Fruit fly (Drosophila melanogaster) Kc167 (cell line): ENCODE results near the gene Naa40.
A peak's percentile ranks its signal among the peaks of the same experiment; 100 is the strongest.

Source experiments
- Myc ChIP-seq: fragments of >200 bp; optimal IDR thresholded peaks from 2 replicates; lab custom pipeline; 2017; ENCODE audit warnings: missing external identifiers
- Sin3A ChIP-seq: fragments of >200 bp; optimal IDR thresholded peaks from 2 replicates; lab custom pipeline; 2018; ENCODE audit warnings: missing external identifiers
- h ChIP-seq: fragments of >200 bp; optimal IDR thresholded peaks from 3 replicates; lab custom pipeline; 2018; ENCODE audit warnings: missing external identifiers
- insv ChIP-seq: fragments of >200 bp; optimal IDR thresholded peaks from 3 replicates; lab custom pipeline; 2018; ENCODE audit warnings: missing external identifiers
- psq ChIP-seq: fragments of >200 bp; optimal IDR thresholded peaks from 2 replicates; lab custom pipeline; 2017; ENCODE audit warnings: missing external identifiers
- ttk ChIP-seq: sonication (Bioruptor generic); optimal IDR thresholded peaks from 2 replicates; lab custom pipeline; 2017; ENCODE audit warnings: missing external identifiers

Naa40 gene

dm6 chr3R:29724745-29725144 is at the start of gene Naa40, which contains the start of gene CG18731:
Gene Naa40 (minus strand): TSS chr3R:29724950.
Gene CG18731 (plus strand): TSS chr3R:29725027.
- no peak for TF ChIP-seq ttk (lab: Kevin White, UChicago)
- TF ChIP-seq h = no peak
- no peak for TF ChIP-seq psq
- TF ChIP-seq insv (lab: Kevin White, UChicago) = no peak
- TF ChIP-seq Myc = no peak

dm6 chr3R:29773833-29774324 is 49.1 kb upstream of the Naa40 start:
- TF ChIP-seq psq (peak; percentile 61), Sin3A (no peak)

- TF ChIP-seq insv (lab: Kevin White, UChicago) = no peak
- no peak for TF ChIP-seq ttk (lab: Kevin White, UChicago)
- no peak for TF ChIP-seq Myc
- TF ChIP-seq h = no peak
- no peak for TF ChIP-seq Sin3A
- no peak for TF ChIP-seq psq
These were observed 48.1 kb upstream of the Naa40 start for dm6 chr3R:29772795-29773331.

dm6 chr3R:29772090-29772794 is 47.5 kb upstream of the Naa40 start:
- TF ChIP-seq psq = peak; percentile 99
- no peak for TF ChIP-seq insv (lab: Kevin White, UChicago)
- TF ChIP-seq Myc = no peak
- TF ChIP-seq ttk (lab: Kevin White, UChicago) = no peak
- TF ChIP-seq Sin3A = no peak
- no peak for TF ChIP-seq h

- TF ChIP-seq Myc (no peak), h (no peak), psq (no peak), insv (lab: Kevin White, UChicago) (no peak), Sin3A (no peak), ttk (lab: Kevin White, UChicago) (no peak)
These were observed 46.9 kb upstream of the Naa40 start for dm6 chr3R:29771645-29772089.

- no peak for TF ChIP-seq h
- no peak for TF ChIP-seq Sin3A
- no peak for TF ChIP-seq psq
- TF ChIP-seq ttk (lab: Kevin White, UChicago) = no peak
- no peak for TF ChIP-seq insv (lab: Kevin White, UChicago)
- TF ChIP-seq Myc = no peak
These were observed 46.2 kb upstream of the Naa40 start for dm6 chr3R:29770930-29771329.

dm6 chr3R:29767236-29767635 is 42.5 kb upstream of the Naa40 start:
- no peak for TF ChIP-seq Myc
- TF ChIP-seq h = no peak
- no peak for TF ChIP-seq Sin3A

dm6 chr3R:29765267-29766095 is 40.7 kb upstream of the Naa40 start, which contains the start of gene kay:
Gene kay (plus strand): TSS chr3R:29765995.
- TF ChIP-seq h (no peak), Myc (no peak), insv (lab: Kevin White, UChicago) (no peak), Sin3A (no peak), psq (no peak), ttk (lab: Kevin White, UChicago) (no peak)

dm6 chr3R:29764249-29765042 is 39.7 kb upstream of the Naa40 start:
- TF ChIP-seq ttk (lab: Kevin White, UChicago) = no peak
- TF ChIP-seq psq = no peak
- TF ChIP-seq insv (lab: Kevin White, UChicago) = no peak
- no peak for TF ChIP-seq h
- no peak for TF ChIP-seq Sin3A
- no peak for TF ChIP-seq Myc

- TF ChIP-seq insv (lab: Kevin White, UChicago) (no peak), psq (no peak), Sin3A (no peak), Myc (no peak), h (no peak), ttk (lab: Kevin White, UChicago) (no peak)
These were observed 39.1 kb upstream of the Naa40 start for dm6 chr3R:29763804-29764203.

- TF ChIP-seq Myc = no peak
These were observed 38.4 kb upstream of the Naa40 start for dm6 chr3R:29763154-29763553.

- TF ChIP-seq insv (lab: Kevin White, UChicago) = no peak
- no peak for TF ChIP-seq ttk (lab: Kevin White, UChicago)
- no peak for TF ChIP-seq Sin3A
- no peak for TF ChIP-seq psq
- no peak for TF ChIP-seq h
- no peak for TF ChIP-seq Myc
These were observed 37.5 kb upstream of the Naa40 start for dm6 chr3R:29762297-29762696.

- TF ChIP-seq h (no peak), insv (lab: Kevin White, UChicago) (no peak), Sin3A (no peak), ttk (lab: Kevin White, UChicago) (no peak), Myc (no peak), psq (no peak)
These were observed 36.8 kb upstream of the Naa40 start for dm6 chr3R:29761569-29761968.
